Worm (Caenorhabditis elegans): Measurements from ENCODE around the gene osm-7.
A peak's percentile ranks its signal among the peaks of the same experiment; 100 is the strongest.

The osm-7 gene

ce11 chrIII:13625650-13626430 is 49.9 kb downstream of the osm-7 start (continued):
- 0 out of 2 replicates have a peak, but pooled peaks have one; percentile 12 for TF ChIP-seq egrh-3 (GFP tag; IDR thresholded peaks at IDR 0.05)
- TF ChIP-seq tbp1 (GFP tag; optimal IDR thresholded peaks at IDR 0.05), result peak; percentile 27
- TF ChIP-seq ceh-58 (GFP tag; IDR thresholded peaks at IDR 0.05), result no peak
- peak; percentile 38; the same call in 1 of the 2 replicates for TF ChIP-seq lin-26 (GFP tag; IDR thresholded peaks at IDR 0.05)
- TF ChIP-seq F33H1.4 (GFP tag; IDR thresholded peaks at IDR 0.05), result 0 out of 2 replicates have a peak, but pooled peaks have one; percentile 7
- TF ChIP-seq T26A5.8 (tag; optimal IDR thresholded peaks at IDR 0.05), result peak; percentile 6
- no peak for TF ChIP-seq ccch-3 (GFP tag; optimal IDR thresholded peaks at IDR 0.05)
- no peak for TF ChIP-seq K12H6.12 (tag; optimal IDR thresholded peaks at IDR 0.05)
- TF ChIP-seq hlh-12 (tag; optimal IDR thresholded peaks at IDR 0.05), result no peak
- peak; percentile 7 for TF ChIP-seq F57C9.4 (tag; optimal IDR thresholded peaks at IDR 0.05)
- peak; percentile 26 for TF ChIP-seq die-1 (tag; optimal IDR thresholded peaks at IDR 0.05)
- TF ChIP-seq cebp-1 (GFP tag; IDR thresholded peaks at IDR 0.05), result 0 out of 2 replicates have a peak, but pooled peaks have one; percentile 7
- TF ChIP-seq cebp-1 (tag; optimal IDR thresholded peaks at IDR 0.05), result peak; percentile 53
- TF ChIP-seq B0261.1 (tag; optimal IDR thresholded peaks at IDR 0.05), result no peak
- TF ChIP-seq unc-130 (GFP tag; optimal IDR thresholded peaks at IDR 0.05), result no peak
- TF ChIP-seq efl-1 (GFP tag; optimal IDR thresholded peaks at IDR 0.05), result no peak
- TF ChIP-seq F55B11.4 (tag; optimal IDR thresholded peaks at IDR 0.05; ENCODE audit: borderline replicate concordance, insufficient read depth), result no peak
- no peak for TF ChIP-seq gei-17 (GFP tag; optimal IDR thresholded peaks at IDR 0.05)
- no peak for TF ChIP-seq F39B2.1 (GFP tag; IDR thresholded peaks at IDR 0.05)
- TF ChIP-seq mes-4 (tag; optimal IDR thresholded peaks at IDR 0.05), result no peak
- TF ChIP-seq D2030.7 (GFP tag; IDR thresholded peaks at IDR 0.05), result peak; percentile 22; the same call in 1 of the 2 replicates
- TF ChIP-seq dox-1 (GFP tag; IDR thresholded peaks at IDR 0.05), result peak; percentile 69
- no peak for TF ChIP-seq ztf-3 (GFP tag; optimal IDR thresholded peaks at IDR 0.05)
- TF ChIP-seq sea-2 (GFP tag; IDR thresholded peaks at IDR 0.05), result no peak
- TF ChIP-seq F52B5.7 (tag; optimal IDR thresholded peaks at IDR 0.05), result peak; percentile 6
- no peak for TF ChIP-seq zim-3 (tag; optimal IDR thresholded peaks at IDR 0.05)
- no peak for TF ChIP-seq B0019.2 (GFP tag; conservative IDR thresholded peaks at IDR 0.05)
- TF ChIP-seq nhr-90 (tag; optimal IDR thresholded peaks at IDR 0.05), result peak; percentile 60
- TF ChIP-seq F57A8.1 (GFP tag; optimal IDR thresholded peaks at IDR 0.05), result no peak
- no peak for TF ChIP-seq hmg-1.2 (GFP tag; IDR thresholded peaks at IDR 0.05)
- no peak for TF ChIP-seq lin-35 (GFP tag; optimal IDR thresholded peaks at IDR 0.05)
- peak; percentile 37 for TF ChIP-seq ZK185.1 (tag; optimal IDR thresholded peaks at IDR 0.05; ENCODE audit: poor library complexity, severe bottlenecking)
- no peak for TF ChIP-seq athp-1 (tag; optimal IDR thresholded peaks at IDR 0.05)
- no peak for TF ChIP-seq mxl-1 (tag; optimal IDR thresholded peaks at IDR 0.05)
- TF ChIP-seq aptf-2 (GFP tag; conservative IDR thresholded peaks at IDR 0.05), result no peak
- TF ChIP-seq C06A6.2 (GFP tag; conservative IDR thresholded peaks at IDR 0.05), result no peak
- no peak for TF ChIP-seq F10E7.11 (tag; optimal IDR thresholded peaks at IDR 0.05)
- no peak for TF ChIP-seq pha-4 (tag; optimal IDR thresholded peaks at IDR 0.05)
- no peak for TF ChIP-seq madf-6 (GFP tag; IDR thresholded peaks at IDR 0.05)
- no peak for TF ChIP-seq F37B4.10 (GFP tag; IDR thresholded peaks at IDR 0.05)
- TF ChIP-seq K11D2.4 (GFP tag; IDR thresholded peaks at IDR 0.05), result no peak
- no peak for TF ChIP-seq madf-8 (GFP tag; conservative IDR thresholded peaks at IDR 0.05)
- no peak for TF ChIP-seq ceh-40 (GFP tag; IDR thresholded peaks at IDR 0.05)
- TF ChIP-seq ztf-28 (GFP tag; IDR thresholded peaks at IDR 0.05), result no peak
